Fruit fly (Drosophila melanogaster): ENCODE data around the gene CG8679.

Gene CG8679

DNA sequence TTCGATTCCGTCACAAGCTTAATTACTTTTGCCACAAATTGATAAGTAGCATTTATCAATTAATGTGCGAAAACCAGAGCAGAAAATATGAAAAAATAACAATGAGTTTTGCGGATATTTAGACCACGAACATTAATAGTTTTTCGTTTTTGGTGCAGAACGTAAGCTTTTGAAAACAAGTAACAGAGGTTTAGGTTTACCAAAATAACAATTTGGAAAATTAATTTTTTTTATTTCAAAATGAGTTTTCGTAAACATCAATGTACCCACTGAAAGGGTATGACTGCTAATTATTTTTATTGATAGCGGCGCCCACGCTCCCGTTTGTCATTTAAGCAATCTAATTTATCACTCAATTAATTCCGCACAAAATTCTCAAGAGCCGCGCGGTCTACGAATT lies 23.0 kb downstream of the CG8679 start (continued):
- TF ChIP-seq ATbp (GFP tag; optimal IDR thresholded peaks at IDR 0.05) (no peak), lab (GFP tag; optimal IDR thresholded peaks at IDR 0.05) (peak; percentile 63), nom (GFP tag; optimal IDR thresholded peaks at IDR 0.05) (no peak), CG1233 (GFP tag; optimal IDR thresholded peaks at IDR 0.05) (no peak), CG10462 (GFP tag; optimal IDR thresholded peaks at IDR 0.05) (no peak), CG1602 (GFP tag; optimal IDR thresholded peaks at IDR 0.05) (no peak), CG2678 (tag; optimal IDR thresholded peaks at IDR 0.05) (peak; percentile 49), CG2875 (GFP tag; optimal IDR thresholded peaks at IDR 0.05) (no peak), CG15601 (tag; optimal IDR thresholded peaks at IDR 0.05) (no peak), Trl (optimal IDR thresholded peaks at IDR 0.05) (no peak), Trl (GFP tag; optimal IDR thresholded peaks at IDR 0.05) (no peak), Optix (GFP tag; IDR thresholded peaks at IDR 0.05) (no peak), CG11456 (GFP tag; IDR thresholded peaks at IDR 0.05) (no peak), CG8944 (GFP tag; optimal IDR thresholded peaks at IDR 0.05) (no peak), CG4617 (GFP tag; optimal IDR thresholded peaks at IDR 0.05; ENCODE audit: borderline replicate concordance) (no peak), Fer3 (tag; optimal IDR thresholded peaks at IDR 0.05) (peak; percentile 40), cas (GFP tag; IDR thresholded peaks at IDR 0.05) (no peak), CG7987 (GFP tag; optimal IDR thresholded peaks at IDR 0.05) (no peak), lov (optimal IDR thresholded peaks at IDR 0.05) (no peak), lov (GFP tag; IDR thresholded peaks at IDR 0.05) (no peak), C15 (GFP tag; IDR thresholded peaks at IDR 0.05) (no peak), Meics (GFP tag; optimal IDR thresholded peaks at IDR 0.05) (peak; percentile 36), hkb (optimal IDR thresholded peaks at IDR 0.05) (no peak), hkb (GFP tag; IDR thresholded peaks at IDR 0.05) (no peak), CG43689 (GFP tag; IDR thresholded peaks at IDR 0.05) (no peak), lilli (GFP tag; optimal IDR thresholded peaks at IDR 0.05) (no peak), CG11247 (GFP tag; IDR thresholded peaks at IDR 0.05) (no peak), CG17802 (tag; optimal IDR thresholded peaks at IDR 0.05) (no peak), pros (GFP tag; optimal IDR thresholded peaks at IDR 0.05) (no peak), slbo (GFP tag; IDR thresholded peaks at IDR 0.05) (peak; percentile 43; the same call in 1 of the 2 replicates), Awh (GFP tag; IDR thresholded peaks at IDR 0.05) (no peak), Elba2 (GFP tag; optimal IDR thresholded peaks at IDR 0.05) (no peak), CG15479 (GFP tag; optimal IDR thresholded peaks at IDR 0.05) (no peak), CG9932 (GFP tag; IDR thresholded peaks at IDR 0.05) (0 out of 2 replicates have a peak, but pooled peaks have one; percentile 12), D19A (tag; optimal IDR thresholded peaks at IDR 0.05) (peak; percentile 55), Nf-YC (tag; optimal IDR thresholded peaks at IDR 0.05) (no peak), unc-4 (GFP tag; IDR thresholded peaks at IDR 0.05; ENCODE audit: partially characterized antibody) (no peak), CG11504 (tag; optimal IDR thresholded peaks at IDR 0.05) (no peak), Oaz (GFP tag; IDR thresholded peaks at IDR 0.05) (no peak), bsh (GFP tag; optimal IDR thresholded peaks at IDR 0.05) (no peak), CG17568 (GFP tag; optimal IDR thresholded peaks at IDR 0.05) (no peak), CG10543 (GFP tag; optimal IDR thresholded peaks at IDR 0.05) (no peak), Dbx (GFP tag; IDR thresholded peaks at IDR 0.05) (no peak), CG7839 (tag; optimal IDR thresholded peaks at IDR 0.05) (peak; percentile 16), CG10267 (tag; optimal IDR thresholded peaks at IDR 0.05) (no peak), Bgb (GFP tag; IDR thresholded peaks at IDR 0.05; ENCODE audit: partially characterized antibody) (no peak), Abd-B (GFP tag; optimal IDR thresholded peaks at IDR 0.05) (no peak), Ravus (GFP tag; IDR thresholded peaks at IDR 0.05) (no peak), Blimp-1 (GFP tag; optimal IDR thresholded peaks at IDR 0.05) (no peak), CG6254 (GFP tag; optimal IDR thresholded peaks at IDR 0.05) (no peak), CG18599 (GFP tag; optimal IDR thresholded peaks at IDR 0.05) (no peak)

Measured in whole organism, embryonic.